Fruit fly (Drosophila melanogaster): ENCODE measurements around the gene CG10616.
A peak's percentile ranks its signal among the peaks of the same experiment; 100 is the strongest.

The CG10616 gene

DNA sequence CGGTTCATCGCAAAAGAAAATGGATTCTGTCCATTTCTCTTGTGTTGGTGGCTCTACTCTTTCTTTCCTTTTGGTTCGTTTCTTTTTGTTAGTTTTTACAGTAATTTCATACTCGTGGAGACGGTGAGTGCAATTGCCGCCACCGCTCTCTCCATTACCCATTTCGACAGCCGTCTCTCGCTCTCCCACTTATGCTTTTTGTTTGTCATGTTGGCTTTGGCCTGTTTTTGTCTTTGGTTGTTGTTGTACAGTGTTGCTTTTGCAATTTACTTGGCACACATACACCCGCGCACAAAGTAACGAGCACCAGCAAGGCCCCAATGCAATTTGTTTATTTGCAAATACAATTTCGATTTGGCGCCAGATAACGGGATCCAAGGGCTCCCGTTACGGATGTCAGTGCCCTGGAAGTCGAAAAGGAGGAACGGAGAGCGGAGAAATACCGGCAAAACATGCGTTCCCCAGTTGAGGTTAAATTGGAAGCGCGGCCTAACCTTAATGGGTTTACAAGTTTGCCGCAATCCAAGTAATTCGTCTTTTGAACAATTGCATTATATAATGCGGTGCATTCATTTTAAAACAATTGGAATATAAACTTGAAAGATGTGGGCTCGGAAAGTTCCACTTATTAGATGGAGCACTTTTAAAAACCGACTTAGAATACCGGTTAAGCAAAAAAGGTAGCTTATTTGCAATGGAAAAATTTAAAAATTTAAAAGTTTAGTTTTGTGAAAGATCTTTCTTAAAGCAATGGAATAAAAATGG lies 44.3 kb downstream of the CG10616 start (continued):
- TF ChIP-seq lz (GFP tag; optimal IDR thresholded peaks at IDR 0.05) (no peak), Ets96B (tag; optimal IDR thresholded peaks at IDR 0.05) (peak; percentile 73), CG8119 (GFP tag; IDR thresholded peaks at IDR 0.05) (peak; percentile 90), acj6 (GFP tag; optimal IDR thresholded peaks at IDR 0.05) (no peak), fkh (GFP tag; optimal IDR thresholded peaks at IDR 0.05) (no peak), CG34406 (GFP tag; optimal IDR thresholded peaks at IDR 0.05) (peak; percentile 29), Gug (GFP tag; IDR thresholded peaks at IDR 0.05) (no peak; the same call in 1 of the 2 replicates), Lpt (GFP tag; optimal IDR thresholded peaks at IDR 0.05) (peak; percentile 83), CG6854 (GFP tag; optimal IDR thresholded peaks at IDR 0.05) (peak; percentile 44)

DNA sequence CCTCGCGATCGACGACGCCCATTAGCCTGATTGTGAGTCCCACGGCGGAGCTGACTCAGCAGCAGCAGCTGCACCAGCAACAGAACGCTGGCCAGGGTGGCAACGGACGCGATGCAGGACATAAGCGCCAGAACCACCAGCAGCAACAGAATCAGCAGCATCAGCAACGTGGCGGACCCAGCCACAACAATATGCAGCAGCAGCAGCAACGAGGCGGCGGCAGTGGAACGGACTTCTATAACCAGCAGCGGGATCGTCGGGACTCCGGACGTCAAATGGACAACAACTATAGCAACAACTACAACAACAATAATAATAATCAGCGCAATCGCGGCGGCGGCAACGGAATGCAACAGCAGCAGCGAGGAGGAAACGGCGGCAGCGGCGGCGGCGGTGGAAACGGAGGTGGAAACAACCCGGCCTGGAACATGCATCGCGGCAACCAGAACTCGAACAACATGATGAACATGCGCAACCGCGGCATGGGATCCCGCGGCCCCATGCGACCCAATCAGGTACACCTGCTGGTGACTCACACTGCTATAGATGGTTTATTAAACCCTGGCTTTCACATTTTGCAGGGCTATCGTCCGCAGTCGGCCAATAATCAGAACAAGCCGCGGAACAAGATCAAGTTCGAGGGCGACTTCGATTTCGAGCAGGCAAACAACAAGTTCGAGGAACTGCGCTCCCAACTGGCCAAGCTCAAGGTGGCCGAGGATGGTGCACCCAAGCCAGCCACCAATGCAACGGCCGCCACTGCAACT lies 46.1 kb downstream of the CG10616 start:
- TF ChIP-seq OdsH (GFP tag; optimal IDR thresholded peaks at IDR 0.05) = no peak
- TF ChIP-seq svp (GFP tag) = peak; percentile 58
- no peak for TF ChIP-seq Hr38 (GFP tag; optimal IDR thresholded peaks at IDR 0.05)
- no peak for TF ChIP-seq Hr39 (GFP tag; optimal IDR thresholded peaks at IDR 0.05)
- no peak for TF ChIP-seq ss (GFP tag; optimal IDR thresholded peaks at IDR 0.05)
- TF ChIP-seq esn (GFP tag; optimal IDR thresholded peaks at IDR 0.05) = no peak
- no peak for TF ChIP-seq Sox15 (GFP tag; optimal IDR thresholded peaks at IDR 0.05)
- no peak for TF ChIP-seq Eip93F (GFP tag; optimal IDR thresholded peaks at IDR 0.05)
- TF ChIP-seq CG3919 (GFP tag; optimal IDR thresholded peaks at IDR 0.05) = no peak

DNA sequence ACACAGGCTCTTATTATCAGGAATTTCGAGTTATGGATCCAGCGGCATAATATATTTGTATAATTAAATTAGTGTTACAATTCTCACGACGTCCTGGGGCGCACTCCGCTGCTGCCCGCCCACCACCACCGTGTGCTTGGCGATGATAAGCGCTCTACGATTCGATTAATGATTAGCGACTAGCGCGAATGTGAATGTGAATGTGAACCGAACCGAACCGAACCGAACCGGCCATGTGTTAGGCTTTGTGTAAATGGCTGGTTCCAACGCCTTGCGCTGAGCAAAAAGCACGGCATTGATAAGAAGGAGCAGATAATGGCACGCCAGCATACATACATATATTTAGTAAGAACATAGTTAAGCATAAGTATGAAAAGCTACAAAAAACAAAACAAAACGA lies 47.8 kb downstream of the CG10616 start:
- TF ChIP-seq vri (GFP tag; optimal IDR thresholded peaks at IDR 0.05) (peak; percentile 12), Sox15 (GFP tag; optimal IDR thresholded peaks at IDR 0.05) (no peak), svp (GFP tag) (peak; percentile 85), eg (GFP tag; IDR thresholded peaks at IDR 0.05) (no peak), Blimp-1 (GFP tag; optimal IDR thresholded peaks at IDR 0.05) (no peak), CG8319 (GFP tag; optimal IDR thresholded peaks at IDR 0.05) (no peak), ss (GFP tag; optimal IDR thresholded peaks at IDR 0.05) (no peak)

dm6 chr3L:12523941-12524340 lies 52.4 kb downstream of the CG10616 start, which contains the start of the genes ver and Gcn5:
Gene ver (plus strand): TSS chr3L:12523987.
Gene Gcn5 (minus strand): TSS chr3L:12524014.
- TF ChIP-seq lz (GFP tag; optimal IDR thresholded peaks at IDR 0.05) (peak; percentile 98), Eip78C (GFP tag) (peak; percentile 99), CG11762 (GFP tag; optimal IDR thresholded peaks at IDR 0.05; ENCODE audit: insufficient read depth) (peak; percentile 92), svp (GFP tag) (peak; percentile 99), ss (GFP tag; optimal IDR thresholded peaks at IDR 0.05) (peak; percentile 92), Ets21C (GFP tag; optimal IDR thresholded peaks at IDR 0.05) (peak; percentile 94), CG1621 (tag; optimal IDR thresholded peaks at IDR 0.05) (peak; percentile 88), topi (GFP tag; optimal IDR thresholded peaks at IDR 0.05) (peak; percentile 98), CG11902 (GFP tag; optimal IDR thresholded peaks at IDR 0.05) (peak; percentile 92), eg (GFP tag; IDR thresholded peaks at IDR 0.05) (peak; percentile 98), CG10631 (GFP tag; optimal IDR thresholded peaks at IDR 0.05) (peak; percentile 96), CG3919 (GFP tag; optimal IDR thresholded peaks at IDR 0.05) (peak; percentile 97), salr (GFP tag; optimal IDR thresholded peaks at IDR 0.05) (peak; percentile 91 to 95), vri (GFP tag; optimal IDR thresholded peaks at IDR 0.05) (peak; percentile 98), CG32006 (GFP tag; optimal IDR thresholded peaks at IDR 0.05) (peak; percentile 97), CG10669 (GFP tag; optimal IDR thresholded peaks at IDR 0.05) (peak; percentile 94), CG4318 (GFP tag; optimal IDR thresholded peaks at IDR 0.05) (peak; percentile 94), achi (GFP tag; optimal IDR thresholded peaks at IDR 0.05) (peak; percentile 97), Hr39 (GFP tag; optimal IDR thresholded peaks at IDR 0.05) (peak; percentile 97), Met (GFP tag; optimal IDR thresholded peaks at IDR 0.05) (peak; percentile 97), fd85E (GFP tag; optimal IDR thresholded peaks at IDR 0.05) (peak; percentile 72), Lpt (GFP tag; optimal IDR thresholded peaks at IDR 0.05) (peak; percentile 95), CG6792 (GFP tag; optimal IDR thresholded peaks at IDR 0.05) (peak; percentile 94), CG16779 (tag; optimal IDR thresholded peaks at IDR 0.05) (peak; percentile 90), esn (GFP tag; optimal IDR thresholded peaks at IDR 0.05) (peak; percentile 98), dsx (GFP tag; optimal IDR thresholded peaks at IDR 0.05; ENCODE audit: poor library complexity, severe bottlenecking) (peak; percentile 90), Gug (GFP tag; IDR thresholded peaks at IDR 0.05) (peak; percentile 96), Sox102F (GFP tag; optimal IDR thresholded peaks at IDR 0.05) (peak; percentile 98), CG3032 (tag; optimal IDR thresholded peaks at IDR 0.05) (peak; percentile 94), fkh (GFP tag; optimal IDR thresholded peaks at IDR 0.05) (peak; percentile 71), CG9139 (GFP tag; optimal IDR thresholded peaks at IDR 0.05) (peak; percentile 82)

Measured in whole organism, prepupa.